Worm (Caenorhabditis elegans) whole organism, young adult: ENCODE data around the gene tag-340.

Experiments
- B0019.2 ChIP-seq: fragments of 200-800 bp; sonication (Bioruptor generic); conservative IDR thresholded peaks from 2 replicates; pipeline ENCODE4 v1.3.6; 2022; ENCODE audit warnings: missing genetic modification reagents, missing genetic modification characterization, missing compliant biosample characterization
- B0336.3 ChIP-seq: fragments of 200-800 bp; sonication (Bioruptor generic); IDR thresholded peaks from 2 replicates; pipeline ENCODE4 v1.3.6; 2022; ENCODE audit warnings: missing genetic modification characterization, missing compliant biosample characterization
- F22D6.2 ChIP-seq: sonication (generic microtip); optimal IDR thresholded peaks from 2 replicates; lab custom pipeline; 2016; ENCODE audit warnings: mild to moderate bottlenecking, missing genetic modification characterization, missing compliant biosample characterization
- F37B4.10 ChIP-seq: fragments of 200-800 bp; sonication (Bioruptor generic); IDR thresholded peaks from 2 replicates; pipeline ENCODE4 v1.3.6; 2022; ENCODE audit warnings: missing genetic modification characterization, missing compliant biosample characterization
- F39B2.1 ChIP-seq: fragments of 200-800 bp; sonication (Bioruptor generic); IDR thresholded peaks from 2 replicates; pipeline ENCODE4 v1.3.6; 2022; ENCODE audit warnings: missing genetic modification reagents, missing genetic modification characterization, missing compliant biosample characterization
- F52B5.7 ChIP-seq: sonication (generic microtip); optimal IDR thresholded peaks from 2 replicates; lab custom pipeline; 2016; ENCODE audit warnings: mild to moderate bottlenecking, missing genetic modification characterization, missing compliant biosample characterization
- K12H6.12 ChIP-seq: fragments of 200-800 bp; sonication (Bioruptor generic); optimal IDR thresholded peaks from 2 replicates; lab custom pipeline; 2018; ENCODE audit warnings: mild to moderate bottlenecking, missing genetic modification characterization, missing compliant biosample characterization
- Y67H2A.10 ChIP-seq: fragments of 200-800 bp; sonication (Bioruptor generic); conservative IDR thresholded peaks from 2 replicates; pipeline ENCODE4 v1.3.6; 2022; ENCODE audit warnings: missing genetic modification reagents, missing genetic modification characterization, missing compliant biosample characterization
- Y79H2A.3 ChIP-seq: fragments of 200-800 bp; sonication (Bioruptor generic); conservative IDR thresholded peaks from 2 replicates; pipeline ENCODE4 v1.3.6; 2022; ENCODE audit warnings: missing genetic modification reagents, missing genetic modification characterization, missing compliant biosample characterization
- Y95B8A.8 ChIP-seq: fragments of 200-800 bp; sonication (Bioruptor generic); IDR thresholded peaks from 2 replicates; pipeline ENCODE4 v1.3.6; 2022; ENCODE audit warnings: missing genetic modification reagents, missing genetic modification characterization, missing compliant biosample characterization
- ZK185.1 ChIP-seq: sonication (generic microtip); optimal IDR thresholded peaks from 2 replicates; lab custom pipeline; 2016; ENCODE audit warnings: mild to moderate bottlenecking, missing genetic modification characterization, missing compliant biosample characterization; ENCODE audit not compliant: poor library complexity, severe bottlenecking
- akir-1 ChIP-seq: fragments of 200-800 bp; sonication (Bioruptor generic); optimal IDR thresholded peaks from 2 replicates; lab custom pipeline; 2018; ENCODE audit warnings: mild to moderate bottlenecking, missing genetic modification characterization, moderate library complexity, missing compliant biosample characterization
- atf-7 ChIP-seq: sonication (generic microtip); optimal IDR thresholded peaks from 2 replicates; lab custom pipeline; 2017; ENCODE audit warnings: mild to moderate bottlenecking, missing genetic modification characterization, missing compliant biosample characterization
- attf-3 ChIP-seq: fragments of 200-800 bp; sonication (Bioruptor generic); conservative IDR thresholded peaks from 2 replicates; pipeline ENCODE4 v1.3.6; 2022; ENCODE audit warnings: missing genetic modification reagents, missing genetic modification characterization, missing compliant biosample characterization
- attf-5 ChIP-seq: fragments of 200-800 bp; sonication (Bioruptor generic); optimal IDR thresholded peaks from 2 replicates; lab custom pipeline; 2018; ENCODE audit warnings: mild to moderate bottlenecking, missing genetic modification characterization, missing compliant biosample characterization
- bed-2 ChIP-seq: fragments of 200-800 bp; sonication (Bioruptor generic); IDR thresholded peaks from 2 replicates; pipeline ENCODE4 v1.3.6; 2022; ENCODE audit warnings: missing genetic modification reagents, missing genetic modification characterization, missing compliant biosample characterization
- ccch-3 ChIP-seq: fragments of 200-800 bp; sonication (Bioruptor generic); optimal IDR thresholded peaks from 2 replicates; lab custom pipeline; 2018; ENCODE audit warnings: mild to moderate bottlenecking, missing genetic modification characterization, missing compliant biosample characterization
- cebp-2 ChIP-seq: fragments of 200-800 bp; sonication (Bioruptor generic); IDR thresholded peaks from 2 replicates; pipeline ENCODE4 v1.3.6; 2022; ENCODE audit warnings: missing genetic modification characterization, missing compliant biosample characterization
- ceh-27 ChIP-seq: fragments of 200-800 bp; sonication (Bioruptor generic); optimal IDR thresholded peaks from 2 replicates; lab custom pipeline; 2018; ENCODE audit warnings: mild to moderate bottlenecking, missing genetic modification characterization, moderate library complexity, missing compliant biosample characterization
- ceh-91 ChIP-seq: fragments of 200-800 bp; sonication (Bioruptor generic); IDR thresholded peaks from 2 replicates; pipeline ENCODE4 v1.3.6; 2022; ENCODE audit warnings: missing genetic modification reagents, missing genetic modification characterization, missing compliant biosample characterization
- chd-7 ChIP-seq: sonication (generic microtip); optimal IDR thresholded peaks from 2 replicates; lab custom pipeline; 2016; ENCODE audit warnings: mild to moderate bottlenecking, missing genetic modification characterization, moderate library complexity, missing compliant biosample characterization
- dpl-1 ChIP-seq: fragments of 150-350 bp; optimal IDR thresholded peaks from 2 replicates; lab custom pipeline; 2014; ENCODE audit warnings: missing biosample characterization, missing genetic modification reagents, missing genetic modification characterization
- efl-1 ChIP-seq: fragments of 150-350 bp; optimal IDR thresholded peaks from 2 replicates; lab custom pipeline; 2014; ENCODE audit warnings: missing biosample characterization, missing genetic modification reagents, missing genetic modification characterization
- egrh-3 ChIP-seq: fragments of 200-800 bp; sonication (Bioruptor generic); IDR thresholded peaks from 2 replicates; pipeline ENCODE4 v1.3.6; 2022; ENCODE audit warnings: missing genetic modification reagents, missing genetic modification characterization, missing compliant biosample characterization
- fkh-3 ChIP-seq: sonication (generic microtip); optimal IDR thresholded peaks from 2 replicates; lab custom pipeline; 2016; ENCODE audit warnings: mild to moderate bottlenecking, missing genetic modification characterization, missing compliant biosample characterization
- hmg-1.2 ChIP-seq: fragments of 200-800 bp; sonication (Bioruptor generic); IDR thresholded peaks from 2 replicates; pipeline ENCODE4 v1.3.6; 2022; ENCODE audit warnings: missing genetic modification reagents, missing genetic modification characterization, missing compliant biosample characterization
- let-526 ChIP-seq: fragments of 200-800 bp; sonication (Bioruptor generic); IDR thresholded peaks from 2 replicates; pipeline ENCODE4 v1.3.6; 2022; ENCODE audit warnings: missing genetic modification reagents, missing genetic modification characterization, missing compliant biosample characterization
- lin-40 ChIP-seq: sonication (generic microtip); optimal IDR thresholded peaks from 2 replicates; lab custom pipeline; 2016; ENCODE audit warnings: missing genetic modification characterization, mild to moderate bottlenecking, missing compliant biosample characterization, missing genotype, missing genetic modification reagents
- lir-1 ChIP-seq: fragments of 200-800 bp; sonication (Bioruptor generic); conservative IDR thresholded peaks from 2 replicates; pipeline ENCODE4 v1.3.6; 2022; ENCODE audit warnings: missing genetic modification reagents, missing genetic modification characterization, missing compliant biosample characterization
- lsl-1 ChIP-seq: fragments of 200-800 bp; sonication (Bioruptor generic); optimal IDR thresholded peaks from 2 replicates; lab custom pipeline; 2018; ENCODE audit warnings: mild to moderate bottlenecking, missing genetic modification characterization, moderate library complexity, missing compliant biosample characterization
- lsy-27 ChIP-seq: sonication (generic microtip); optimal IDR thresholded peaks from 2 replicates; lab custom pipeline; 2017; ENCODE audit warnings: missing genetic modification characterization, mild to moderate bottlenecking, missing compliant biosample characterization, antibody characterized with exemption, missing genotype, borderline replicate concordance; ENCODE audit not compliant: insufficient read depth
- madf-3 ChIP-seq: fragments of 200-800 bp; sonication (Bioruptor generic); IDR thresholded peaks from 2 replicates; pipeline ENCODE4 v1.3.6; 2022; ENCODE audit warnings: missing genetic modification reagents, missing genetic modification characterization, missing compliant biosample characterization
- nfya-1 ChIP-seq: sonication (generic microtip); optimal IDR thresholded peaks from 2 replicates; lab custom pipeline; 2017; ENCODE audit warnings: antibody characterized with exemption, missing compliant biosample characterization, missing genetic modification characterization, borderline replicate concordance; ENCODE audit not compliant: insufficient read depth
- nfya-2 ChIP-seq: fragments of 200-800 bp; sonication (Bioruptor generic); IDR thresholded peaks from 2 replicates; pipeline ENCODE4 v1.3.6; 2022; ENCODE audit warnings: missing genetic modification reagents, missing genetic modification characterization, missing compliant biosample characterization
- nhr-120 ChIP-seq: fragments of 200-800 bp; sonication (Bioruptor generic); IDR thresholded peaks from 2 replicates; pipeline ENCODE4 v1.3.6; 2022; ENCODE audit warnings: missing genetic modification characterization, missing compliant biosample characterization
- nhr-179 ChIP-seq: sonication (generic microtip); optimal IDR thresholded peaks from 2 replicates; lab custom pipeline; 2016; ENCODE audit warnings: mild to moderate bottlenecking, missing genetic modification characterization, missing compliant biosample characterization
- sptf-2 ChIP-seq: fragments of 200-800 bp; sonication (Bioruptor generic); optimal IDR thresholded peaks from 2 replicates; lab custom pipeline; 2018; ENCODE audit warnings: mild to moderate bottlenecking, missing genetic modification characterization, missing compliant biosample characterization
- tbx-9 ChIP-seq: sonication (generic microtip); optimal IDR thresholded peaks from 2 replicates; lab custom pipeline; 2016; ENCODE audit warnings: borderline replicate concordance, missing genetic modification characterization, inconsistent platforms, missing compliant biosample characterization
- tlf-1 ChIP-seq: fragments of 200-800 bp; sonication (Bioruptor generic); optimal IDR thresholded peaks from 2 replicates; lab custom pipeline; 2018; ENCODE audit warnings: mild to moderate bottlenecking, missing genetic modification characterization, missing compliant biosample characterization
- xnd-1 ChIP-seq: sonication (generic microtip); optimal IDR thresholded peaks from 2 replicates; lab custom pipeline; 2016; ENCODE audit warnings: missing genotype, missing genetic modification reagents, missing genetic modification characterization, missing compliant biosample characterization
- ztf-22 ChIP-seq: fragments of 200-800 bp; sonication (Bioruptor generic); optimal IDR thresholded peaks from 2 replicates; lab custom pipeline; 2018; ENCODE audit warnings: mild to moderate bottlenecking, missing genetic modification characterization, moderate library complexity, missing compliant biosample characterization
- ztf-25 ChIP-seq: fragments of 200-800 bp; sonication (Bioruptor generic); IDR thresholded peaks from 2 replicates; pipeline ENCODE4 v1.3.6; 2022; ENCODE audit warnings: missing genetic modification reagents, missing genetic modification characterization, missing compliant biosample characterization
- ztf-28 ChIP-seq: fragments of 200-800 bp; sonication (Bioruptor generic); IDR thresholded peaks from 2 replicates; pipeline ENCODE4 v1.3.6; 2022; ENCODE audit warnings: missing genetic modification reagents, missing genetic modification characterization, missing compliant biosample characterization

The tag-340 gene

ce11 chrIII:4906896-4907295 lies 6.6 kb downstream of the tag-340 start, which contains the start of gene rom-1:
Gene rom-1, plus strand, starts transcription at chrIII:4907196.
- no peak for TF ChIP-seq ztf-28 (GFP tag; lab: Robert Waterston, UW)
- no peak for TF ChIP-seq F37B4.10 (GFP tag; lab: Robert Waterston, UW)
- no peak for TF ChIP-seq egrh-3 (GFP tag; lab: Robert Waterston, UW)
- TF ChIP-seq bed-2 (GFP tag; lab: Robert Waterston, UW): no peak
- no peak for TF ChIP-seq efl-1 (GFP tag; lab: Kevin White, UChicago)
- TF ChIP-seq lin-40: no peak
- TF ChIP-seq nhr-120 (GFP tag; lab: Robert Waterston, UW): no peak
- TF ChIP-seq atf-7 (tag; lab: Kevin White, UChicago): no peak
- TF ChIP-seq F52B5.7 (tag; lab: Kevin White, UChicago): no peak
- TF ChIP-seq ZK185.1 (tag; lab: Kevin White, UChicago): no peak
- no peak for TF ChIP-seq akir-1 (GFP tag; lab: Kevin White, UChicago)
- no peak for TF ChIP-seq fkh-3 (tag; lab: Kevin White, UChicago)
- no peak for TF ChIP-seq F39B2.1 (GFP tag; lab: Robert Waterston, UW)
- no peak for TF ChIP-seq lsl-1 (GFP tag; lab: Kevin White, UChicago)
- no peak for TF ChIP-seq madf-3
- TF ChIP-seq K12H6.12 (tag; lab: Kevin White, UChicago): no peak
- no peak for TF ChIP-seq attf-3 (GFP tag; lab: Robert Waterston, UW)
- no peak for TF ChIP-seq lir-1 (GFP tag; lab: Robert Waterston, UW)
- no peak for TF ChIP-seq ztf-22

ce11 chrIII:4909938-4910337 lies 9.6 kb downstream of the tag-340 start, which contains the start of gene F26F4.12:
Gene F26F4.12, minus strand, starts transcription at chrIII:4910038.
- TF ChIP-seq F22D6.2 (tag; lab: Kevin White, UChicago) (no peak), madf-3 (no peak), let-526 (GFP tag; lab: Robert Waterston, UW) (no peak), dpl-1 (GFP tag; lab: Kevin White, UChicago) (no peak), chd-7 (tag; lab: Kevin White, UChicago) (no peak), tlf-1 (GFP tag; lab: Kevin White, UChicago) (no peak), ccch-3 (GFP tag; lab: Kevin White, UChicago) (no peak)
- TF ChIP-seq, all 124 proteins: peak for 0

ce11 chrIII:4910956-4911355 lies 10.6 kb downstream of the tag-340 start, which contains the start of gene F26F4.2:
Gene F26F4.2, plus strand, starts transcription at chrIII:4911256.
- no peak for TF ChIP-seq ceh-91 (GFP tag; lab: Robert Waterston, UW)
- TF ChIP-seq cebp-2 (GFP tag; lab: Robert Waterston, UW): no peak
- no peak for TF ChIP-seq lsy-27 (tag; lab: Kevin White, UChicago)
- no peak for TF ChIP-seq nfya-2 (GFP tag; lab: Robert Waterston, UW)
- TF ChIP-seq nfya-1 (tag; lab: Kevin White, UChicago): no peak
- no peak for TF ChIP-seq Y67H2A.10 (GFP tag; lab: Robert Waterston, UW)
- no peak for TF ChIP-seq F37B4.10 (GFP tag; lab: Robert Waterston, UW)
- no peak for TF ChIP-seq Y79H2A.3 (GFP tag; lab: Robert Waterston, UW)
- no peak for TF ChIP-seq attf-3 (GFP tag; lab: Robert Waterston, UW)
- TF ChIP-seq lsl-1 (GFP tag; lab: Kevin White, UChicago): no peak
- no peak for TF ChIP-seq nhr-179
- no peak for TF ChIP-seq F39B2.1 (GFP tag; lab: Robert Waterston, UW)

ce11 chrIII:4912317-4912716 lies 12.0 kb downstream of the tag-340 start, which contains the start of the genes F26F4.9 and cee-1:
Gene F26F4.9, minus strand, starts transcription at chrIII:4912521.
Gene cee-1, plus strand, starts transcription at chrIII:4912699.
- TF ChIP-seq hmg-1.2 (GFP tag; lab: Robert Waterston, UW): no peak
- TF ChIP-seq Y95B8A.8 (GFP tag; lab: Robert Waterston, UW): no peak
- no peak for TF ChIP-seq nhr-120 (GFP tag; lab: Robert Waterston, UW)
- no peak for TF ChIP-seq B0336.3 (GFP tag; lab: Robert Waterston, UW)
- TF ChIP-seq sptf-2: no peak
- TF ChIP-seq ceh-27 (GFP tag; lab: Kevin White, UChicago): peak; percentile 61
- TF ChIP-seq B0019.2 (GFP tag; lab: Robert Waterston, UW): no peak
- no peak for TF ChIP-seq tbx-9 (tag; lab: Kevin White, UChicago)
- TF ChIP-seq xnd-1 (tag; lab: Kevin White, UChicago): no peak
- no peak for TF ChIP-seq efl-1 (GFP tag; lab: Kevin White, UChicago)
- no peak for TF ChIP-seq ztf-25 (GFP tag; lab: Robert Waterston, UW)
- no peak for TF ChIP-seq F39B2.1 (GFP tag; lab: Robert Waterston, UW)
- no peak for TF ChIP-seq attf-5 (GFP tag; lab: Kevin White, UChicago)
- TF ChIP-seq ccch-3 (GFP tag; lab: Kevin White, UChicago): no peak
